Fruit fly (Drosophila melanogaster) whole organism, pupa: ENCODE data around the gene Mi-2.

Experiments
- CG10348 ChIP-seq: fragments of 200-800 bp; sonication (Bioruptor generic); IDR thresholded peaks from 2 replicates; pipeline ENCODE4 v1.3.6; 2022; ENCODE audit warnings: missing biosample characterization, missing genetic modification characterization
- CG12605 ChIP-seq: fragments of 200-800 bp; sonication (Bioruptor generic); IDR thresholded peaks from 2 replicates; pipeline ENCODE4 v1.3.6; 2022; ENCODE audit warnings: missing biosample characterization, missing genetic modification characterization
- CG13204 ChIP-seq: fragments of 200-800 bp; sonication (Bioruptor generic); optimal IDR thresholded peaks from 2 replicates; lab custom pipeline; 2018; ENCODE audit warnings: missing biosample characterization, mild to moderate bottlenecking, missing genetic modification characterization, moderate library complexity
- CG14655 ChIP-seq: fragments of 200-800 bp; sonication (Bioruptor generic); optimal IDR thresholded peaks from 3 replicates; lab custom pipeline; 2017; ENCODE audit warnings: mild to moderate bottlenecking, missing biosample characterization, missing genetic modification reagents, missing genetic modification characterization
- CG15710 ChIP-seq: fragments of 200-800 bp; sonication (Bioruptor generic); optimal IDR thresholded peaks from 2 replicates; lab custom pipeline; 2018; ENCODE audit warnings: missing biosample characterization, mild to moderate bottlenecking, missing genetic modification characterization, moderate library complexity
- CG17806 ChIP-seq: fragments of 200-800 bp; sonication (Bioruptor generic); optimal IDR thresholded peaks from 2 replicates; lab custom pipeline; 2018; ENCODE audit warnings: missing biosample characterization, mild to moderate bottlenecking, missing genetic modification characterization, moderate library complexity
- CG32121 ChIP-seq: fragments of 200-800 bp; sonication (Bioruptor generic); IDR thresholded peaks from 2 replicates; pipeline ENCODE4 v1.3.6; 2022; ENCODE audit warnings: missing biosample characterization, missing genetic modification characterization
- CG34367 ChIP-seq: fragments of 200-800 bp; sonication (Bioruptor generic); optimal IDR thresholded peaks from 2 replicates; lab custom pipeline; 2018; ENCODE audit warnings: missing biosample characterization, mild to moderate bottlenecking, missing genetic modification characterization
- CG4496 ChIP-seq: fragments of 200-800 bp; sonication (Bioruptor generic); IDR thresholded peaks from 3 replicates; pipeline ENCODE4 v1.3.6; 2022; ENCODE audit warnings: missing biosample characterization, missing genetic modification characterization
- CG8159 ChIP-seq: fragments of 200-800 bp; sonication (Bioruptor generic); optimal IDR thresholded peaks from 3 replicates; lab custom pipeline; 2018; ENCODE audit warnings: missing biosample characterization, mild to moderate bottlenecking, missing genetic modification characterization, moderate library complexity
- CG8301 ChIP-seq: fragments of 200-800 bp; sonication (Bioruptor generic); optimal IDR thresholded peaks from 2 replicates; lab custom pipeline; 2018; ENCODE audit warnings: missing biosample characterization, mild to moderate bottlenecking, missing genetic modification characterization
- CG9948 ChIP-seq: fragments of 200-800 bp; sonication (Bioruptor generic); optimal IDR thresholded peaks from 2 replicates; lab custom pipeline; 2018; ENCODE audit warnings: missing biosample characterization, mild to moderate bottlenecking, missing genetic modification characterization, moderate library complexity
- D1 ChIP-seq: fragments of 200-800 bp; sonication (Bioruptor generic); optimal IDR thresholded peaks from 2 replicates; lab custom pipeline; 2018; ENCODE audit warnings: missing biosample characterization, mild to moderate bottlenecking, missing genetic modification characterization, moderate library complexity
- EcR ChIP-seq: fragments of 200-800 bp; sonication (Bioruptor generic); optimal IDR thresholded peaks from 3 replicates; lab custom pipeline; 2019; ENCODE audit warnings: missing biosample characterization, missing genetic modification characterization, mild to moderate bottlenecking, moderate library complexity, missing genetic modification reagents
- Ets98B ChIP-seq: fragments of 200-800 bp; sonication (Bioruptor generic); IDR thresholded peaks from 2 replicates; pipeline ENCODE4 v1.3.6; 2022; ENCODE audit warnings: missing biosample characterization, missing genetic modification characterization
- Pif1A ChIP-seq: fragments of 200-800 bp; sonication (Bioruptor generic); optimal IDR thresholded peaks from 3 replicates; lab custom pipeline; 2016; ENCODE audit warnings: missing biosample characterization, missing genetic modification characterization
- Pif1B ChIP-seq: fragments of 200-800 bp; sonication (Bioruptor generic); optimal IDR thresholded peaks from 3 replicates; lab custom pipeline; 2016; ENCODE audit warnings: missing biosample characterization, missing genetic modification characterization
- Snoo ChIP-seq: fragments of 200-800 bp; sonication (Bioruptor generic); optimal IDR thresholded peaks from 3 replicates; lab custom pipeline; 2017; ENCODE audit warnings: missing biosample characterization, mild to moderate bottlenecking, missing genetic modification characterization, inconsistent platforms
- fd96Ca ChIP-seq: fragments of 200-800 bp; sonication (Bioruptor generic); IDR thresholded peaks from 3 replicates; pipeline ENCODE4 v1.3.6; 2022; ENCODE audit warnings: missing biosample characterization, missing genetic modification characterization
- gl ChIP-seq: fragments of 200-800 bp; sonication (Bioruptor generic); optimal IDR thresholded peaks from 2 replicates; lab custom pipeline; 2018; ENCODE audit warnings: missing biosample characterization, mild to moderate bottlenecking, missing genetic modification characterization
- rn ChIP-seq: fragments of 200-800 bp; sonication (Bioruptor generic); IDR thresholded peaks from 2 replicates; pipeline ENCODE4 v1.3.6; 2022; ENCODE audit warnings: missing biosample characterization, missing genetic modification characterization

Gene Mi-2

DNA sequence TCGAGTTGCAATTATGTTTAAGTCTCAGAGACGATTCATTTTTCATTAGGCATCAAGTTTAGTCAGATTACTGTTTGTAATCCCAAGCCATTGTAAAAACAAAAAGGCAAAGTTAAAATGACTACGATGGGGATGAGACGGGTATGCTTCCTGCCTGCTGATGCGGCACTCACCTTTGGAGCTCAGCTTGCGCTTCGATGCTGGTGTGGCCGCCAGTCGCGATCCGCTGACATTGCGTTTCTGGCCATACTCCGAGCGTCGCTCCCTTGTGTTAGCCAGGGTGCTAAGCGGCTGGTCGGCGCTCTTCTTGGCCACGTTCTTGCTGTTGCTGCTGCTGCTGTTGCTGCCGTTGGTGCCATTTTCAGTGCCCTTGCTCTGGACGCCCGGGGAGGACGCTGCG lies 10.0 kb upstream of the Mi-2 start:
- TF ChIP-seq CG32121 (GFP tag; lab: Robert Waterston, UW), result no peak
- TF ChIP-seq CG12605 (GFP tag; lab: Robert Waterston, UW), result no peak
- no peak for TF ChIP-seq D1
- no peak for TF ChIP-seq gl (tag; lab: Kevin White, UChicago)
- TF ChIP-seq CG10348 (GFP tag; lab: Robert Waterston, UW), result no peak
- no peak for TF ChIP-seq CG13204 (GFP tag; lab: Kevin White, UChicago)
- no peak for TF ChIP-seq fd96Ca (GFP tag; lab: Robert Waterston, UW)
- TF ChIP-seq Pif1B, result no peak
- TF ChIP-seq CG8301 (tag; lab: Kevin White, UChicago), result no peak
- TF ChIP-seq CG14655 (GFP tag; lab: Kevin White, UChicago), result no peak
- no peak for TF ChIP-seq CG8159 (tag; lab: Kevin White, UChicago)
- no peak for TF ChIP-seq Ets98B (GFP tag; lab: Robert Waterston, UW)
- TF ChIP-seq Snoo (tag; lab: Kevin White, UChicago), result no peak
- TF ChIP-seq CG34367 (tag; lab: Kevin White, UChicago), result no peak
- TF ChIP-seq CG9948, result no peak
- TF ChIP-seq Pif1A (GFP tag; lab: Kevin White, UChicago), result no peak
- TF ChIP-seq rn (GFP tag; lab: Robert Waterston, UW), result no peak
- TF ChIP-seq CG4496 (GFP tag; lab: Robert Waterston, UW), result no peak
- TF ChIP-seq CG15710 (tag; lab: Kevin White, UChicago), result no peak
- no peak for TF ChIP-seq EcR (GFP tag; lab: Kevin White, UChicago)

DNA sequence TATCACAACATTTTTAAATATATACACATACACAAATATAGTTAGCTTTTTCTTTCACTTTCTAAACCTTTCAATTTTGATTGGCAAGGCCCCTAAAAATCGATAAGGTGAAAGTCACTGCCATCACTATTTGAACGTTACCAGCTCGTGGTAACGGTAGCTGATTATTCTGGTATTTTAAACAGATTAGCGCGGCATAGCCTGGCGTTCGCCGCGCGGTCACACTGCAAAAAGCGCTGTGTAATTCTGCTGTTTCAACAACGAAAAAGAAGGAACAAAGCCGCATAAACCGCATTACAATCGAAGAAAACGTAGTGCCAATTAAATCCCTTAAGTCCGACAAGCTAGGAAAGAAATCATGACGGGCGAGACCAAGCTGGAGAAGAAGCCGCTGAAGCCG lies 4.8 kb upstream of the Mi-2 start, which contains the start of gene Rpn1:
Gene Rpn1 (plus strand): TSS at position 219 of the 400 bp plus-strand sequence.
- TF ChIP-seq EcR (GFP tag; lab: Kevin White, UChicago) (peak; percentile 5), CG4496 (GFP tag; lab: Robert Waterston, UW) (peak; percentile 44; the same call in 1 of the 3 replicates), CG15710 (tag; lab: Kevin White, UChicago) (no peak)

DNA sequence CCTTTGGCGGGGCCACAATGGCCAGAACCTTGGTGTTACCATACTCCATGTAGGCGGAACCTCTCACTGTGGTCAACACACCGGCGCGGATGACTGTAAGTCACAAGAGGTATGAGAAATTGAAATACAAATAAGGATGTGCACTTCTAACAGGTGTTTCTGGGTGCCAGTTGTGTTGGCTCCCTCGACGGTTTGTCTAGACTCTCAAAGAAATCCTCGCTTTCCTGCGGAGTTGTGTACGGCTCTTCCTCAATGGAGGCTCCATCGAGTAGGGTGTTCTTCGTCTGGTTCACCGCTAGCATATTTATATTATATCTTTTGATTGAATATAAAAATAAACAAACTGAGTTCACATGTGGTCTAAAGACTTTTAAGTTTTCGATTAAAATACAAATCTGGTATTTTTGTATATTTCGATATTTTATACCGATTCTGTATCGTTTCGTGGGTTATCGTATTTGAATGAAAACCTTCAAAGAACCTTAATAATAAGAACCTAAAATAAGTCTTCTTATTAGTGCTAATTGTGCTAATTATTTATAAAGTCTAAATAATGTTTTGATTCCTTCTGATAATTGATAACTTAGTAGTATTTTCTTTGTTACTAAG lies 3.4 kb upstream of the Mi-2 start, which contains the start of gene Mtr3:
Gene Mtr3 (minus strand): TSS at position 388 of the 609 bp plus-strand sequence.
- no peak for TF ChIP-seq rn (GFP tag; lab: Robert Waterston, UW)
- TF ChIP-seq gl (tag; lab: Kevin White, UChicago), result no peak
- TF ChIP-seq Pif1A (GFP tag; lab: Kevin White, UChicago), result no peak
- TF ChIP-seq CG14655 (GFP tag; lab: Kevin White, UChicago), result no peak
- no peak for TF ChIP-seq CG10348 (GFP tag; lab: Robert Waterston, UW)
- no peak for TF ChIP-seq Pif1B
- no peak for TF ChIP-seq CG8159 (tag; lab: Kevin White, UChicago)
- TF ChIP-seq CG34367 (tag; lab: Kevin White, UChicago), result no peak
- no peak for TF ChIP-seq CG4496 (GFP tag; lab: Robert Waterston, UW)
- no peak for TF ChIP-seq CG17806 (tag; lab: Kevin White, UChicago)
- TF ChIP-seq CG8301 (tag; lab: Kevin White, UChicago), result no peak
- TF ChIP-seq CG15710 (tag; lab: Kevin White, UChicago), result no peak
- no peak for TF ChIP-seq D1
- TF ChIP-seq Ets98B (GFP tag; lab: Robert Waterston, UW), result no peak
- no peak for TF ChIP-seq fd96Ca (GFP tag; lab: Robert Waterston, UW)
- no peak for TF ChIP-seq Snoo (tag; lab: Kevin White, UChicago)
- no peak for TF ChIP-seq CG13204 (GFP tag; lab: Kevin White, UChicago)
- no peak for TF ChIP-seq CG32121 (GFP tag; lab: Robert Waterston, UW)
- no peak for TF ChIP-seq CG9948
- no peak for TF ChIP-seq CG12605 (GFP tag; lab: Robert Waterston, UW)

DNA sequence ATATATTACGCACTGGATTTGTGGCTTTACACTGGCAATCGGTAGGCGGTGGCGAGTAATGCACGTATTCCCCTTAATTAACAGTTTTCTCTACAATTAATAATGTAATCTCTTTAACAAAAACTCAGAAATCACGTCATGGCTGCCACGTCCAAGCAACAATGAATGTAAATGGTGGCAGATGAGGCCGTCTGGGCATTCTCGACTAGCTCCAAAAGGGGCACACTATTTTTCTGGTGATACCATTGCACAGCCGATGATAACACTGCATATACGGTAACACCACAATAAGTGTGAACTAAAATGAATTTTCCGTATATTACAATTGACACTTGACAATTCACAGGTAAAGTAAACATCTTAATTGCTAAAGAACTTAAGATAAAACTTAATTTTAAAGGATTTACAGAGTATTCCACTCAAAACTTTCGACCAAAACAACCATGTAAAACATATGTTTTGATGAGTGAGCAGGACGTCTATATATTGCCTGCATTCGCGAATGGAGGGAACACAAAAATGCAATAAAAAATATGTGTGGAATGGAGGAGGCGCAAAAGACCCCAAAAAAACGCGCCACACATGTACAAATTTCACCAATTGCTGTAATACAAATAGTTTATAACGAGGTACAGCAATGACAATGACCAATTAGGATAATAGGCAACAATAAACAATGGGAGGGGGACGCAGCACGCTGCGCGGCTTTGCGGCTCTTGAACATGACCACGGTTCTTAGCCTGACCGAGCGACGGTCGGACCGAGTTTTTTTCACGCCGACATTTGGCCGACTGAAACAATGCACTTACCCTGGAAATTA lies 571 bp downstream of the Mi-2 start:
- TF ChIP-seq CG9948 (no peak), CG8159 (tag; lab: Kevin White, UChicago) (peak; percentile 16)

DNA sequence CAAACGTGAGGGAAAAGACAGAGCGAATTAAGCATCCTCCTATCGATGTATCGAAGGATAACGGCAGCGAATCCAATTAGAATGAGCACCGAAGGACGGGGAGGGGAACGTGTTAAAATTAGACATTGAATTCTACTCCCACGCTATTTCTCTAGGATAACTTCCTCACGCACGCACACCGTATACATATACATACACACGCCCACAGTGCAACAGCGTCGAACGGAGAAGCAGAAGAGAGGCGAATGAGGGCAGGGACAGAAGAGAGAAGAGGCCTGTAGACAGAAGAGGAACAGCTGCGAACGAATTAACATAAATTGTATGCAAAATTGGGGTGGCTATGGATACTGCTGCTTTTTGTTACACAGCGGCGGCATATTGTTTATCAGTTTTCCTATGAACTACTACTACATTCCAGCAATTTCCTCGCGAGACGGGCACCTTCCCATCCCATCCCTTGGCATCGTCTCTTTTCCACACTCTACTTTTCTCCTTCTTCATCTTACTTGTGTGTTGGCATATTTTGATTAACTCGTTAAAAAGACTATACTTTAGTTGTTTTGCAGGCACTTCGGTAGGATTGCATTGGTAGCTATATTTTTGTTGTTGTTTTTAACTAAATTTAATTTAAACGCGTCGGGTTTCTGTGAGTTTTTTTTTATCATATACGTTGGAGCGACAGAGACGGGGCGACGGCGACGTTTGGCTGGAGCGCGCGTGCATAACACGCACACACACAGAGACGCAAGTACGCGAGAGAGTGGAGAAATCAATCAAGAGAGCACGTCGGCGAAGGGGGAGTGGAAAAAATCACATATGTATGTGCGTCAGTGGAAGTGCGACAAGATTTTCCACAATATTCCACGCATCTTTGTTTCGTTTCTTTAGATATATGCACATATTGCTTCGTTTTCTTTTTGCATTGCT lies 1.6 kb downstream of the Mi-2 start:
- TF ChIP-seq CG32121 (GFP tag; lab: Robert Waterston, UW), result peak; percentile 62; the same call in 1 of the 2 replicates
- TF ChIP-seq CG12605 (GFP tag; lab: Robert Waterston, UW), result peak; percentile 7; the same call in 1 of the 2 replicates
- TF ChIP-seq Snoo (tag; lab: Kevin White, UChicago), result no peak
- peak; percentile 28; the same call in 1 of the 2 replicates for TF ChIP-seq Ets98B (GFP tag; lab: Robert Waterston, UW)
- peak; percentile 19; the same call in 1 of the 3 replicates for TF ChIP-seq CG4496 (GFP tag; lab: Robert Waterston, UW)
- TF ChIP-seq EcR (GFP tag; lab: Kevin White, UChicago), result peak; percentile 18
- TF ChIP-seq CG17806 (tag; lab: Kevin White, UChicago), result no peak
